Worm (Caenorhabditis elegans) whole organism, L4 larva: ENCODE data around the gene rps-12.

Experiments used
- attf-4 ChIP-seq: sonication (generic microtip); optimal IDR thresholded peaks from 3 replicates; lab custom pipeline; 2017; ENCODE audit warnings: missing biosample characterization, missing genetic modification characterization
- ceh-82 ChIP-seq: sonication (generic microtip); optimal IDR thresholded peaks from 2 replicates; lab custom pipeline; 2017; ENCODE audit warnings: missing biosample characterization, missing genetic modification characterization
- daf-16 ChIP-seq, 3 experiments: sonication (generic microtip); optimal IDR thresholded peaks; 2 replicates each; lab custom pipeline; 2016 to 2017; ENCODE audit warnings: missing genetic modification characterization in 3 of 3, missing genetic modification reagents in 3 of 3, mild to moderate bottlenecking in 2 of 3, missing compliant biosample characterization in 2 of 3, missing biosample characterization in 1 of 3, moderate library complexity in 1 of 3
- daf-19 ChIP-seq: fragments of 200-800 bp; sonication (Bioruptor generic); conservative IDR thresholded peaks from 2 replicates; pipeline ENCODE4 v1.3.6; 2022; ENCODE audit warnings: missing genetic modification characterization, missing compliant biosample characterization
- dve-1 ChIP-seq: sonication (generic microtip); optimal IDR thresholded peaks from 2 replicates; lab custom pipeline; 2017; ENCODE audit warnings: antibody characterized with exemption, mild to moderate bottlenecking, missing genetic modification characterization, missing compliant biosample characterization; ENCODE audit not compliant: insufficient read depth
- lsy-2 ChIP-seq, 2 experiments: fragments of 150-350 bp in 1 of 2; sonication (generic microtip) in 1 of 2; optimal IDR thresholded peaks; 2 replicates each; lab custom pipeline; 2014 to 2017; ENCODE audit warnings: missing biosample characterization in 2 of 2, missing genetic modification characterization in 2 of 2
- mep-1 ChIP-seq: fragments of 150-350 bp; sonication (generic microtip); optimal IDR thresholded peaks from 3 replicates; lab custom pipeline; 2014; ENCODE audit warnings: missing biosample characterization, missing genetic modification characterization
- nhr-11 ChIP-seq: fragments of 150-350 bp; optimal IDR thresholded peaks from 2 replicates; lab custom pipeline; 2014; ENCODE audit warnings: missing biosample characterization, missing genetic modification characterization
- pha-4 ChIP-seq, 2 experiments: fragments of 150-350 bp in 1 of 2; fragments of 200-800 bp in 1 of 2; sonication (Bioruptor generic) in 1 of 2; IDR thresholded peaks in 1 of 2; optimal IDR thresholded peaks in 1 of 2; 2 replicates each; pipeline versions ENCODE4 v1.3.6 to Lab custom; 2014 to 2022; ENCODE audit warnings: missing genetic modification characterization in 2 of 2, missing genetic modification reagents in 2 of 2, missing biosample characterization in 1 of 2, missing compliant biosample characterization in 1 of 2

DNA sequence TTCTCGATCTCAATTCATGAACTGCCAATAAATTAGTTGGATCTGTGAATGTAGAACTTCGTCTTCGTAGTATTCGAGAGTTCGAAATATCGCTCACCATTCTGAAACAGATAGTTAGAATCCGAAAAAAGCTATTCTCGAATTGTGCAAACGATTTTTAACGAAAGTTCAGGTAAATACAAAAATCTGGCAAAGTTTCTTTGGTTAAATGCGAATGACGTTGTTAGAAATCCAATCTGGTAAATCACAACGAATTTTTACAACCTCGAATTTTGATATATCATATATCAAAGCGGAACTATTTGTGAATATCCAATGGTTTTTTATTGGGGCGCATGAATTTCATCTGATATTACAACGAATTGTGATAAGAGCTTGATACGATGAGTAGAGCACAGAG lies 30.1 kb downstream of the rps-12 start, which contains the start of gene hpo-28:
- TF ChIP-seq pha-4 (GFP tag; IDR thresholded peaks at IDR 0.05; lab: Robert Waterston, UW) (no peak), pha-4 (tag; optimal IDR thresholded peaks at IDR 0.05; lab: Kevin White, UChicago) (no peak), mep-1 (tag; lab: Kevin White, UChicago) (no peak), lsy-2 (tag; optimal IDR thresholded peaks at IDR 0.05; lab: Kevin White, UChicago) (no peak), dve-1 (tag; lab: Kevin White, UChicago) (no peak), nhr-11 (tag; lab: Kevin White, UChicago) (no peak), daf-19 (GFP tag; lab: Robert Waterston, UW) (no peak), daf-16 (GFP tag; optimal IDR thresholded peaks at IDR 0.05; lab: Kevin White, UChicago) (no peak), daf-16 (tag; optimal IDR thresholded peaks at IDR 0.05; lab: Kevin White, UChicago) (no peak), attf-4 (tag; lab: Kevin White, UChicago) (no peak), ceh-82 (tag; lab: Kevin White, UChicago) (no peak)
